Fruit fly (Drosophila melanogaster) whole organism, embryonic: ENCODE data around the gene Rab18.
A peak's percentile ranks its signal among the peaks of the same experiment; 100 is the strongest.

Source experiments
- B-H1 ChIP-seq: fragments of 200-800 bp; sonication (Bioruptor generic); IDR thresholded peaks from 3 replicates; pipeline ENCODE4 v1.3.6; 2022; ENCODE audit warnings: missing biosample characterization, missing genetic modification characterization
- C15 ChIP-seq: fragments of 200-800 bp; sonication (Bioruptor generic); IDR thresholded peaks from 3 replicates; pipeline ENCODE4 v1.3.6; 2022; ENCODE audit warnings: missing biosample characterization, missing genetic modification characterization
- CG11560 ChIP-seq: fragments of 200-800 bp; sonication (Bioruptor generic); IDR thresholded peaks from 3 replicates; pipeline ENCODE4 v1.3.6; 2022; ENCODE audit warnings: missing biosample characterization, missing genetic modification characterization
- CG14710 ChIP-seq: fragments of 200-800 bp; sonication (Bioruptor generic); optimal IDR thresholded peaks from 3 replicates; lab custom pipeline; 2019; ENCODE audit warnings: missing biosample characterization, mild to moderate bottlenecking, missing genetic modification characterization, moderate library complexity
- CG17568 ChIP-seq: fragments of 200-800 bp; sonication (Bioruptor generic); optimal IDR thresholded peaks from 2 replicates; lab custom pipeline; 2018; ENCODE audit warnings: missing biosample characterization, mild to moderate bottlenecking, missing genetic modification characterization, moderate library complexity
- CG2202 ChIP-seq: fragments of 200-800 bp; sonication (Bioruptor generic); optimal IDR thresholded peaks from 2 replicates; lab custom pipeline; 2018; ENCODE audit warnings: missing biosample characterization, mild to moderate bottlenecking, missing genetic modification characterization
- CG31365 ChIP-seq: fragments of 200-800 bp; sonication (Bioruptor generic); optimal IDR thresholded peaks from 2 replicates; lab custom pipeline; 2018; ENCODE audit warnings: missing biosample characterization, mild to moderate bottlenecking, missing genetic modification characterization
- CG3407 ChIP-seq: fragments of 200-800 bp; sonication (Bioruptor generic); optimal IDR thresholded peaks from 2 replicates; lab custom pipeline; 2018; ENCODE audit warnings: missing biosample characterization, mild to moderate bottlenecking, missing genetic modification characterization
- CG34376 ChIP-seq: fragments of 200-800 bp; sonication (Bioruptor generic); optimal IDR thresholded peaks from 2 replicates; lab custom pipeline; 2018; ENCODE audit warnings: missing biosample characterization, mild to moderate bottlenecking, missing genetic modification characterization
- CG6272 ChIP-seq: fragments of 200-800 bp; sonication (Bioruptor generic); IDR thresholded peaks from 2 replicates; pipeline ENCODE4 v1.3.6; 2022; ENCODE audit warnings: missing biosample characterization, missing genetic modification characterization
- CG6654 ChIP-seq: fragments of 200-800 bp; sonication (Bioruptor generic); optimal IDR thresholded peaks from 2 replicates; lab custom pipeline; 2017; ENCODE audit warnings: missing biosample characterization, mild to moderate bottlenecking, missing genetic modification characterization
- CG6813 ChIP-seq: fragments of 200-800 bp; sonication (Bioruptor generic); optimal IDR thresholded peaks from 2 replicates; lab custom pipeline; 2017; ENCODE audit warnings: missing biosample characterization, missing genetic modification characterization, mild to moderate bottlenecking, moderate library complexity, missing genetic modification reagents
- CG7839 ChIP-seq: fragments of 200-800 bp; sonication (Bioruptor generic); optimal IDR thresholded peaks from 3 replicates; lab custom pipeline; 2018; ENCODE audit warnings: missing biosample characterization, mild to moderate bottlenecking, missing genetic modification characterization, moderate library complexity
- CG8089 ChIP-seq: fragments of 200-800 bp; sonication (Bioruptor generic); optimal IDR thresholded peaks from 3 replicates; lab custom pipeline; 2016; ENCODE audit warnings: missing biosample characterization, missing genetic modification characterization
- CkIIα-i1 ChIP-seq: fragments of 200-800 bp; sonication (Bioruptor generic); IDR thresholded peaks from 2 replicates; pipeline ENCODE4 v1.3.6; 2022; ENCODE audit warnings: missing biosample characterization, missing genetic modification characterization
- Dbx ChIP-seq: fragments of 200-800 bp; sonication (Bioruptor generic); IDR thresholded peaks from 3 replicates; pipeline ENCODE4 v1.3.6; 2022; ENCODE audit warnings: missing biosample characterization, missing genetic modification characterization
- Dll ChIP-seq: fragments of 200-800 bp; sonication (Bioruptor generic); IDR thresholded peaks from 4 replicates; pipeline ENCODE4 v1.3.6; 2022; ENCODE audit warnings: missing biosample characterization, missing genetic modification characterization; ENCODE audit not compliant: partially characterized antibody
- Doc3 ChIP-seq: fragments of 200-800 bp; sonication (Bioruptor generic); IDR thresholded peaks from 3 replicates; pipeline ENCODE4 v1.3.6; 2022; ENCODE audit warnings: missing biosample characterization, missing genetic modification characterization; ENCODE audit not compliant: partially characterized antibody
- HmgD ChIP-seq: fragments of 200-800 bp; sonication (Bioruptor generic); optimal IDR thresholded peaks from 3 replicates; lab custom pipeline; 2016; ENCODE audit warnings: missing biosample characterization, missing genetic modification characterization
- Hmr ChIP-seq: fragments of 200-800 bp; sonication (Bioruptor generic); optimal IDR thresholded peaks from 3 replicates; lab custom pipeline; 2017; ENCODE audit warnings: mild to moderate bottlenecking, missing biosample characterization, missing genetic modification reagents, missing genetic modification characterization
- Kr ChIP-seq: fragments of 200-800 bp; sonication (Bioruptor generic); optimal IDR thresholded peaks from 2 replicates; lab custom pipeline; 2017; ENCODE audit warnings: missing biosample characterization, mild to moderate bottlenecking, missing genetic modification characterization
- MBD-R2 ChIP-seq: fragments of 200-800 bp; sonication (Bioruptor generic); IDR thresholded peaks from 2 replicates; pipeline ENCODE4 v1.3.6; 2022; ENCODE audit warnings: missing biosample characterization, missing genetic modification characterization
- NFAT ChIP-seq: fragments of 200-800 bp; sonication (Bioruptor generic); IDR thresholded peaks from 2 replicates; pipeline ENCODE4 v1.3.6; 2022; ENCODE audit warnings: missing biosample characterization, missing genetic modification characterization
- PHDP ChIP-seq: fragments of 200-800 bp; sonication (Bioruptor generic); optimal IDR thresholded peaks from 3 replicates; lab custom pipeline; 2018; ENCODE audit warnings: missing biosample characterization, mild to moderate bottlenecking, missing genetic modification characterization, moderate library complexity
- Scr ChIP-seq: fragments of 200-800 bp; sonication (Bioruptor generic); IDR thresholded peaks from 2 replicates; pipeline ENCODE4 v1.3.6; 2022; ENCODE audit warnings: missing biosample characterization, missing genetic modification characterization; ENCODE audit not compliant: partially characterized antibody
- Taf1 ChIP-seq: fragments of 200-800 bp; sonication (Bioruptor generic); IDR thresholded peaks from 2 replicates; pipeline ENCODE4 v1.3.6; 2022; ENCODE audit warnings: missing biosample characterization, missing genetic modification characterization
- Usf ChIP-seq: fragments of 200-800 bp; sonication (Bioruptor generic); optimal IDR thresholded peaks from 2 replicates; lab custom pipeline; 2017; ENCODE audit warnings: missing genotype, missing biosample characterization, missing genetic modification characterization
- Vsx1 ChIP-seq: fragments of 200-800 bp; sonication (Bioruptor generic); optimal IDR thresholded peaks from 2 replicates; lab custom pipeline; 2017; ENCODE audit warnings: missing biosample characterization, mild to moderate bottlenecking, missing genetic modification characterization, missing genetic modification reagents
- cato ChIP-seq: fragments of 200-800 bp; sonication (Bioruptor generic); optimal IDR thresholded peaks from 2 replicates; lab custom pipeline; 2016; ENCODE audit warnings: missing biosample characterization, missing genetic modification characterization, borderline replicate concordance
- da ChIP-seq: fragments of 200-800 bp; sonication (Bioruptor generic); optimal IDR thresholded peaks from 2 replicates; lab custom pipeline; 2016; ENCODE audit warnings: missing biosample characterization, missing genetic modification characterization
- dimm ChIP-seq: fragments of 200-800 bp; sonication (Bioruptor generic); IDR thresholded peaks from 2 replicates; pipeline ENCODE4 v1.3.6; 2022; ENCODE audit warnings: missing biosample characterization, missing genetic modification characterization
- dpn ChIP-seq, 2 experiments: fragments of 200-800 bp; sonication (Bioruptor generic); optimal IDR thresholded peaks; 3 replicates each; lab custom pipeline; 2016; ENCODE audit warnings: missing biosample characterization in 2 of 2, missing genetic modification characterization in 2 of 2
- ewg ChIP-seq: fragments of 200-800 bp; sonication (Bioruptor generic); optimal IDR thresholded peaks from 3 replicates; lab custom pipeline; 2017; ENCODE audit warnings: mild to moderate bottlenecking, missing biosample characterization, missing genetic modification reagents, missing genetic modification characterization
- fd96Cb ChIP-seq: fragments of 200-800 bp; sonication (Bioruptor generic); optimal IDR thresholded peaks from 2 replicates; lab custom pipeline; 2018; ENCODE audit warnings: missing biosample characterization, mild to moderate bottlenecking, missing genetic modification characterization, moderate library complexity
- gcm ChIP-seq: fragments of 200-800 bp; sonication (Bioruptor generic); optimal IDR thresholded peaks from 2 replicates; lab custom pipeline; 2019; ENCODE audit warnings: missing biosample characterization, mild to moderate bottlenecking, missing genetic modification characterization, moderate library complexity
- hb ChIP-seq: fragments of 200-800 bp; sonication (Bioruptor generic); IDR thresholded peaks from 3 replicates; pipeline ENCODE4 v1.3.6; 2022; ENCODE audit warnings: missing biosample characterization, missing genetic modification characterization; ENCODE audit not compliant: partially characterized antibody
- hth ChIP-seq: fragments of >200 bp; optimal IDR thresholded peaks from 2 replicates; lab custom pipeline; 2017; ENCODE audit warnings: inconsistent platforms
- jigr1 ChIP-seq: fragments of 200-800 bp; sonication (Bioruptor generic); IDR thresholded peaks from 3 replicates; pipeline ENCODE4 v1.3.6; 2022; ENCODE audit warnings: missing biosample characterization, missing genetic modification characterization
- lbe ChIP-seq: fragments of 200-800 bp; sonication (Bioruptor generic); optimal IDR thresholded peaks from 2 replicates; lab custom pipeline; 2016; ENCODE audit warnings: missing biosample characterization, mild to moderate bottlenecking, missing genetic modification characterization
- lmd ChIP-seq: fragments of 200-800 bp; sonication (Bioruptor generic); IDR thresholded peaks from 2 replicates; pipeline ENCODE4 v1.3.6; 2022; ENCODE audit warnings: missing biosample characterization, missing genetic modification characterization
- lola ChIP-seq, 3 experiments: fragments of >200 bp in 2 of 3; fragments of 200-800 bp in 1 of 3; sonication (Bioruptor generic) in 1 of 3; optimal IDR thresholded peaks; 2 replicates each; lab custom pipeline; 2017 to 2019; ENCODE audit warnings: missing biosample characterization in 3 of 3, missing genetic modification characterization in 3 of 3, mild to moderate bottlenecking in 1 of 3, moderate library complexity in 1 of 3
- otp ChIP-seq: fragments of 200-800 bp; sonication (Bioruptor generic); IDR thresholded peaks from 3 replicates; pipeline ENCODE4, ENCODE4 v1.3.6; 2022; ENCODE audit warnings: missing biosample characterization, missing genetic modification characterization
- prd ChIP-seq, 3 experiments: fragments of >200 bp in 2 of 3; fragments of 200-800 bp in 1 of 3; sonication (Bioruptor generic) in 1 of 3; optimal IDR thresholded peaks in 2 of 3; IDR thresholded peaks in 1 of 3; 2 replicates in 2 of 3; 3 replicates in 1 of 3; pipeline versions ENCODE4 v1.3.6 to Lab custom; 2017 to 2022; ENCODE audit warnings: missing biosample characterization in 1 of 3, missing genetic modification characterization in 1 of 3
- pros ChIP-seq: fragments of 200-800 bp; sonication (Bioruptor generic); optimal IDR thresholded peaks from 3 replicates; lab custom pipeline; 2019; ENCODE audit warnings: missing biosample characterization, mild to moderate bottlenecking, missing genetic modification characterization, moderate library complexity
- repo ChIP-seq: fragments of 200-800 bp; sonication (Bioruptor generic); optimal IDR thresholded peaks from 2 replicates; lab custom pipeline; 2016; ENCODE audit warnings: missing biosample characterization, missing genetic modification characterization
- salm ChIP-seq: fragments of 200-800 bp; sonication (Bioruptor generic); optimal IDR thresholded peaks from 2 replicates; lab custom pipeline; 2018; ENCODE audit warnings: missing biosample characterization, mild to moderate bottlenecking, missing genetic modification characterization
- sens-2 ChIP-seq: fragments of 200-800 bp; sonication (Bioruptor generic); IDR thresholded peaks from 2 replicates; pipeline ENCODE4 v1.3.6; 2022; ENCODE audit warnings: missing biosample characterization, missing genetic modification characterization
- tap ChIP-seq: fragments of 200-800 bp; optimal IDR thresholded peaks from 3 replicates; lab custom pipeline; 2019; ENCODE audit warnings: missing biosample characterization, mild to moderate bottlenecking, missing genetic modification characterization, moderate library complexity
- tgo ChIP-seq: fragments of 200-800 bp; sonication (Bioruptor generic); IDR thresholded peaks from 3 replicates; pipeline ENCODE4 v1.3.6; 2022; ENCODE audit warnings: missing biosample characterization, missing genetic modification characterization
- tll ChIP-seq, 2 experiments: fragments of 200-800 bp in 1 of 2; fragments of >200 bp in 1 of 2; sonication (Bioruptor generic) in 1 of 2; optimal IDR thresholded peaks; 2 replicates each; lab custom pipeline; 2017 to 2019; ENCODE audit warnings: missing biosample characterization in 2 of 2, missing genetic modification characterization in 2 of 2, mild to moderate bottlenecking in 1 of 2, moderate library complexity in 1 of 2

The Rab18 gene

DNA sequence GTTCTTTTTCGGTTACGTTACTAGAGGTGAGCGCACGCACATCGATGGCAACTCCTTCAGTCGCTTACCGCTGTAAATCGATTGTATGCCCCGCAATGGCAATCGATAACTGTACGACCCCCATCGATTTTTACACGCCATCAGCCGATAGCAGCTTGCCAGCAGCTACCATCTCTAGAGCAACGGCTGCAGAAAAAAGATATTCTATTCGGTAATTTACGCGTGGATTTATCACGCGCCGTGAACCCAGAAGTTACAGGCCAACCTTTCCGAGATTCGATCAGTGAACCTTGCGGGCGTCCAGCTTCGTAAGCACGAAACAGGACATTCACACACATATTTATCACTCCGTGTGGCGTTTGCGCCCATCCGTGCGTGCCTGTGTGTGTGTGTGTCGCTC is 5.7 kb downstream of the Rab18 start, which contains the start of the genes Sirt4 and CG4119:
TSS of gene Sirt4 (minus strand) at position 39 of the 400 bp plus-strand sequence.
TSS of gene CG4119 (plus strand) at position 151 of the 400 bp plus-strand sequence.
- peak; percentile 66; the same call in 2 of the 3 replicates for TF ChIP-seq CG11560 (tag; lab: Robert Waterston, UW)
- TF ChIP-seq B-H1 (GFP tag; lab: Robert Waterston, UW) = no peak
- TF ChIP-seq CG31365 = no peak
- no peak for TF ChIP-seq tll (GFP tag; optimal IDR thresholded peaks at IDR 0.05; lab: Kevin White, UChicago)
- TF ChIP-seq ewg = peak; percentile 51
- TF ChIP-seq CG34376 (GFP tag; lab: Kevin White, UChicago) = peak; percentile 40
- TF ChIP-seq hth (lab: Kevin White, UChicago) = no peak
- TF ChIP-seq CkIIα-i1 (GFP tag; lab: Robert Waterston, UW) = no peak
- TF ChIP-seq Doc3 = peak; percentile 90
- no peak for TF ChIP-seq CG6813
- no peak for TF ChIP-seq C15
- no peak for TF ChIP-seq Kr (GFP tag; lab: Kevin White, UChicago)
- TF ChIP-seq CG14710 (tag; lab: Kevin White, UChicago) = peak; percentile 40
- peak; percentile 40 for TF ChIP-seq Hmr (GFP tag; lab: Kevin White, UChicago)
- no peak for TF ChIP-seq fd96Cb (tag; lab: Kevin White, UChicago)
- no peak for TF ChIP-seq otp (GFP tag; lab: Robert Waterston, UW)
- TF ChIP-seq da = no peak
- TF ChIP-seq cato = no peak
- peak; percentile 93 for TF ChIP-seq Scr (GFP tag; lab: Robert Waterston, UW)
- no peak for TF ChIP-seq CG3407 (GFP tag; lab: Kevin White, UChicago)
- no peak for TF ChIP-seq sens-2 (GFP tag; lab: Robert Waterston, UW)
- TF ChIP-seq salm (tag; lab: Kevin White, UChicago) = no peak
- TF ChIP-seq lbe (GFP tag; lab: Kevin White, UChicago) = no peak
- no peak for TF ChIP-seq pros (GFP tag; lab: Kevin White, UChicago)
- TF ChIP-seq Taf1 (GFP tag; lab: Robert Waterston, UW) = 0 out of 2 replicates have a peak, but pooled peaks have one; percentile 16
- peak; percentile 10 for TF ChIP-seq PHDP (tag; lab: Kevin White, UChicago)
- no peak for TF ChIP-seq CG17568 (GFP tag; lab: Kevin White, UChicago)
- no peak for TF ChIP-seq dimm (GFP tag; lab: Robert Waterston, UW)
- peak; percentile 90 for TF ChIP-seq Dll
- TF ChIP-seq gcm (GFP tag; lab: Kevin White, UChicago) = peak; percentile 5
- no peak for TF ChIP-seq CG7839 (tag; lab: Kevin White, UChicago)
- no peak for TF ChIP-seq Usf (GFP tag; lab: Kevin White, UChicago)
- TF ChIP-seq Vsx1 (GFP tag; lab: Kevin White, UChicago) = no peak
- TF ChIP-seq Dbx (GFP tag; lab: Robert Waterston, UW) = no peak
- no peak for TF ChIP-seq tgo (GFP tag; lab: Robert Waterston, UW)
- TF ChIP-seq NFAT (GFP tag; lab: Robert Waterston, UW) = 0 out of 2 replicates have a peak, but pooled peaks have one; percentile 55
- no peak for TF ChIP-seq CG8089 (GFP tag; lab: Kevin White, UChicago)
- peak; percentile 59; the same call in 1 of the 2 replicates for TF ChIP-seq CG6272
- no peak for TF ChIP-seq jigr1 (GFP tag; lab: Robert Waterston, UW)
- no peak for TF ChIP-seq CG2202 (tag; lab: Kevin White, UChicago)
- TF ChIP-seq MBD-R2 (GFP tag; lab: Robert Waterston, UW) = peak; percentile 96
- no peak for TF ChIP-seq prd (optimal IDR thresholded peaks at IDR 0.05; lab: Kevin White, UChicago)
- peak; percentile 39; the same call in 1 of the 3 replicates for TF ChIP-seq prd (GFP tag; IDR thresholded peaks at IDR 0.05; lab: Robert Waterston, UW)
- peak in 1 of 2 experiments; percentile 8 for TF ChIP-seq dpn (GFP tag; optimal IDR thresholded peaks at IDR 0.05; lab: Kevin White, UChicago)
- TF ChIP-seq tap (tag; lab: Kevin White, UChicago) = no peak
- TF ChIP-seq hb (GFP tag; lab: Robert Waterston, UW) = peak; percentile 97
- no peak for TF ChIP-seq lola (GFP tag; optimal IDR thresholded peaks at IDR 0.05; lab: Kevin White, UChicago)
- TF ChIP-seq HmgD (GFP tag; lab: Kevin White, UChicago) = peak; percentile 51
- TF ChIP-seq lmd (GFP tag; lab: Robert Waterston, UW) = no peak
- no peak for TF ChIP-seq repo (GFP tag; lab: Kevin White, UChicago)
- no peak for TF ChIP-seq CG6654 (GFP tag; lab: Kevin White, UChicago)
